Fruit fly (Drosophila melanogaster) whole organism, prepupa: ENCODE results near the gene CG46301.

Source experiments
- CG10669 ChIP-seq: fragments of 200-800 bp; sonication (Bioruptor generic); optimal IDR thresholded peaks from 3 replicates; lab custom pipeline; 2018; ENCODE audit warnings: missing biosample characterization, mild to moderate bottlenecking, missing genetic modification characterization, moderate library complexity
- CG11294 ChIP-seq: fragments of 200-800 bp; sonication (Bioruptor generic); IDR thresholded peaks from 2 replicates; pipeline ENCODE4 v1.3.6; 2022; ENCODE audit warnings: missing biosample characterization, missing genetic modification characterization
- CG11902 ChIP-seq: fragments of 200-800 bp; sonication (Bioruptor generic); optimal IDR thresholded peaks from 3 replicates; lab custom pipeline; 2016; ENCODE audit warnings: missing biosample characterization, missing genetic modification characterization
- CG15336 ChIP-seq: fragments of 200-800 bp; sonication (Bioruptor generic); IDR thresholded peaks from 2 replicates; pipeline ENCODE4 v1.3.6; 2022; ENCODE audit warnings: missing biosample characterization, missing genetic modification characterization
- CG3032 ChIP-seq: fragments of 200-800 bp; optimal IDR thresholded peaks from 2 replicates; lab custom pipeline; 2019; ENCODE audit warnings: missing biosample characterization, mild to moderate bottlenecking, missing genetic modification characterization, moderate library complexity
- CG31627 ChIP-seq: fragments of 200-800 bp; sonication (Bioruptor generic); optimal IDR thresholded peaks from 3 replicates; lab custom pipeline; 2016; ENCODE audit warnings: missing biosample characterization, missing genetic modification characterization
- CG32006 ChIP-seq: fragments of 200-800 bp; sonication (Bioruptor generic); optimal IDR thresholded peaks from 3 replicates; lab custom pipeline; 2017; ENCODE audit warnings: missing biosample characterization, mild to moderate bottlenecking, missing genetic modification characterization
- CG6276 ChIP-seq: fragments of 200-800 bp; sonication (Bioruptor generic); optimal IDR thresholded peaks from 2 replicates; lab custom pipeline; 2017; ENCODE audit warnings: missing biosample characterization, mild to moderate bottlenecking, missing genetic modification characterization
- CG6808 ChIP-seq: fragments of 200-800 bp; sonication (Bioruptor generic); optimal IDR thresholded peaks from 3 replicates; lab custom pipeline; 2017; ENCODE audit warnings: missing biosample characterization, missing genetic modification characterization, mild to moderate bottlenecking, moderate library complexity, missing genetic modification reagents
- CG8319 ChIP-seq: fragments of 200-800 bp; sonication (Bioruptor generic); optimal IDR thresholded peaks from 3 replicates; lab custom pipeline; 2016; ENCODE audit warnings: missing biosample characterization, missing genetic modification characterization
- CG8632 ChIP-seq: fragments of 200-800 bp; sonication (Bioruptor generic); optimal IDR thresholded peaks from 3 replicates; lab custom pipeline; 2016; ENCODE audit warnings: missing biosample characterization, missing genetic modification characterization
- CG9139 ChIP-seq: fragments of 200-800 bp; sonication (Bioruptor generic); optimal IDR thresholded peaks from 3 replicates; lab custom pipeline; 2017; ENCODE audit warnings: missing biosample characterization, mild to moderate bottlenecking, missing genetic modification characterization
- Eip78C ChIP-seq: fragments of 200-800 bp; sonication (Bioruptor generic); peaks from one replicate; lab custom pipeline; 2016; ENCODE audit warnings: missing biosample characterization, missing genetic modification characterization
- Gug ChIP-seq: fragments of 200-800 bp; sonication (Bioruptor generic); IDR thresholded peaks from 2 replicates; pipeline ENCODE4 v1.3.6; 2022; ENCODE audit warnings: missing biosample characterization, missing genetic modification characterization
- Hr38 ChIP-seq: sonication (Bioruptor generic); optimal IDR thresholded peaks from 2 replicates; lab custom pipeline; 2016; ENCODE audit warnings: missing biosample characterization, missing genetic modification characterization
- Hr39 ChIP-seq: fragments of 200-800 bp; sonication (Bioruptor generic); optimal IDR thresholded peaks from 2 replicates; lab custom pipeline; 2016; ENCODE audit warnings: missing biosample characterization, missing genetic modification characterization
- Hr4 ChIP-seq: fragments of 200-800 bp; sonication (Bioruptor generic); optimal IDR thresholded peaks from 3 replicates; lab custom pipeline; 2016; ENCODE audit warnings: missing biosample characterization, missing genetic modification characterization
- Met ChIP-seq: fragments of 200-800 bp; sonication (Bioruptor generic); optimal IDR thresholded peaks from 3 replicates; lab custom pipeline; 2016; ENCODE audit warnings: missing biosample characterization, missing genetic modification characterization
- Smox ChIP-seq: fragments of 200-800 bp; sonication (Bioruptor generic); optimal IDR thresholded peaks from 3 replicates; lab custom pipeline; 2016; ENCODE audit warnings: missing biosample characterization, missing genetic modification characterization
- achi ChIP-seq: fragments of 200-800 bp; sonication (Bioruptor generic); optimal IDR thresholded peaks from 3 replicates; lab custom pipeline; 2016; ENCODE audit warnings: missing biosample characterization, missing genetic modification characterization
- acj6 ChIP-seq: fragments of 200-800 bp; sonication (Bioruptor generic); optimal IDR thresholded peaks from 3 replicates; lab custom pipeline; 2016; ENCODE audit warnings: missing biosample characterization, missing genetic modification characterization
- cyc ChIP-seq: fragments of 200-800 bp; sonication (Bioruptor generic); optimal IDR thresholded peaks from 3 replicates; lab custom pipeline; 2016; ENCODE audit warnings: missing biosample characterization, missing genetic modification characterization
- dac ChIP-seq: fragments of 200-800 bp; sonication (Bioruptor generic); optimal IDR thresholded peaks from 2 replicates; lab custom pipeline; 2017; ENCODE audit warnings: missing biosample characterization, mild to moderate bottlenecking, missing genetic modification characterization
- dsx ChIP-seq: fragments of 200-800 bp; optimal IDR thresholded peaks from 3 replicates; lab custom pipeline; 2019; ENCODE audit warnings: missing biosample characterization, mild to moderate bottlenecking, missing genetic modification characterization, moderate library complexity; ENCODE audit not compliant: poor library complexity, severe bottlenecking
- eg ChIP-seq: fragments of 200-800 bp; sonication (Bioruptor generic); IDR thresholded peaks from 3 replicates; pipeline ENCODE4 v1.3.6; 2022; ENCODE audit warnings: missing biosample characterization, missing genetic modification characterization
- fd85E ChIP-seq: fragments of 200-800 bp; sonication (Bioruptor generic); optimal IDR thresholded peaks from 3 replicates; lab custom pipeline; 2016; ENCODE audit warnings: missing biosample characterization, missing genetic modification characterization
- lz ChIP-seq: fragments of 200-800 bp; sonication (Bioruptor generic); optimal IDR thresholded peaks from 3 replicates; lab custom pipeline; 2016; ENCODE audit warnings: missing biosample characterization, missing genetic modification characterization
- pdm3 ChIP-seq: fragments of 200-800 bp; sonication (Bioruptor generic); optimal IDR thresholded peaks from 3 replicates; lab custom pipeline; 2016; ENCODE audit warnings: missing biosample characterization, missing genetic modification characterization
- salr ChIP-seq, 2 experiments: fragments of 200-800 bp; sonication (Bioruptor generic); optimal IDR thresholded peaks; 3 replicates each; lab custom pipeline; 2016 to 2018; ENCODE audit warnings: missing biosample characterization in 2 of 2, missing genetic modification characterization in 2 of 2, mild to moderate bottlenecking in 1 of 2
- spab ChIP-seq: fragments of 200-800 bp; sonication (Bioruptor generic); optimal IDR thresholded peaks from 2 replicates; lab custom pipeline; 2017; ENCODE audit warnings: missing biosample characterization, mild to moderate bottlenecking, missing genetic modification characterization, missing genetic modification reagents
- ss ChIP-seq, 2 experiments: fragments of 200-800 bp; sonication (Bioruptor generic); optimal IDR thresholded peaks; 2 replicates in 1 of 2; 3 replicates in 1 of 2; lab custom pipeline; 2017 to 2018; ENCODE audit warnings: mild to moderate bottlenecking in 2 of 2, missing biosample characterization in 2 of 2, missing genetic modification characterization in 2 of 2, moderate library complexity in 1 of 2
- svp ChIP-seq: fragments of 200-800 bp; sonication (Bioruptor generic); peaks from one replicate; lab custom pipeline; 2016; ENCODE audit warnings: missing biosample characterization, missing genetic modification characterization
- vri ChIP-seq: fragments of 200-800 bp; sonication (Bioruptor generic); optimal IDR thresholded peaks from 3 replicates; lab custom pipeline; 2016; ENCODE audit warnings: missing biosample characterization, mild to moderate bottlenecking, missing genetic modification characterization

CG46301 gene

dm6 chr2L:14112192-14112591 is 8.3 kb downstream of the CG46301 start:
- TF ChIP-seq CG31627 (no peak), eg (GFP tag; lab: Robert Waterston, UW) (no peak), dsx (GFP tag; lab: Kevin White, UChicago) (no peak), vri (GFP tag; lab: Kevin White, UChicago) (no peak), Eip78C (no peak)
- TF ChIP-seq, all 60 proteins: peak for 0

- no peak for TF ChIP-seq Hr38 (GFP tag; lab: Kevin White, UChicago)
- TF ChIP-seq, all 60 proteins: peak for 0
Observed at dm6 chr2L:14113207-14113606, 9.3 kb downstream of the CG46301 start.

- no peak for TF ChIP-seq Gug (GFP tag; lab: Robert Waterston, UW)
- peak; percentile 34 for TF ChIP-seq CG6808
- peak in 1 of 2 experiments; percentile 20 for TF ChIP-seq ss (GFP tag; optimal IDR thresholded peaks at IDR 0.05; lab: Kevin White, UChicago)
- TF ChIP-seq, all 60 proteins: peak for 2
Observed at dm6 chr2L:14115976-14116501, 12.1 kb downstream of the CG46301 start.

dm6 chr2L:14120689-14121397 is 17.0 kb downstream of the CG46301 start:
- no peak for TF ChIP-seq Hr4 (GFP tag; lab: Kevin White, UChicago)
- no peak for TF ChIP-seq eg (GFP tag; lab: Robert Waterston, UW)
- TF ChIP-seq salr (GFP tag; optimal IDR thresholded peaks at IDR 0.05; lab: Kevin White, UChicago): no peak
- no peak for TF ChIP-seq CG8319 (GFP tag; lab: Kevin White, UChicago)
- TF ChIP-seq CG6276 (GFP tag; lab: Kevin White, UChicago): no peak
- no peak for TF ChIP-seq fd85E (GFP tag; lab: Kevin White, UChicago)
- no peak for TF ChIP-seq CG9139 (GFP tag; lab: Kevin White, UChicago)
- no peak for TF ChIP-seq acj6
- no peak for TF ChIP-seq lz (GFP tag; lab: Kevin White, UChicago)
- no peak for TF ChIP-seq CG11294
- no peak for TF ChIP-seq achi (GFP tag; lab: Kevin White, UChicago)

dm6 chr2L:14122742-14123334 is 18.9 kb downstream of the CG46301 start:
- no peak for TF ChIP-seq Smox (GFP tag; lab: Kevin White, UChicago)
- no peak for TF ChIP-seq CG11294
- TF ChIP-seq CG3032 (tag; lab: Kevin White, UChicago): peak; percentile 8
- peak; percentile 4 for TF ChIP-seq cyc (GFP tag; lab: Kevin White, UChicago)
- no peak for TF ChIP-seq Hr4 (GFP tag; lab: Kevin White, UChicago)
- peak; percentile 22 for TF ChIP-seq spab (GFP tag; lab: Kevin White, UChicago)
- TF ChIP-seq svp (GFP tag; lab: Kevin White, UChicago): peak; percentile 49
- peak; percentile 7 for TF ChIP-seq Met (GFP tag; lab: Kevin White, UChicago)
- no peak for TF ChIP-seq CG15336 (GFP tag; lab: Robert Waterston, UW)
- peak; percentile 12 for TF ChIP-seq Eip78C
- TF ChIP-seq vri (GFP tag; lab: Kevin White, UChicago): no peak
- peak; percentile 3 for TF ChIP-seq Hr39 (GFP tag; lab: Kevin White, UChicago)
- peak; percentile 5 for TF ChIP-seq CG32006 (GFP tag; lab: Kevin White, UChicago)

dm6 chr2L:14123605-14124004 is 19.7 kb downstream of the CG46301 start:
- TF ChIP-seq CG8632 (GFP tag; lab: Kevin White, UChicago) (no peak), dac (GFP tag; lab: Kevin White, UChicago) (no peak), CG10669 (no peak), CG11902 (GFP tag; lab: Kevin White, UChicago) (no peak), pdm3 (GFP tag; lab: Kevin White, UChicago) (peak; percentile 2), Eip78C (peak; percentile 1), svp (GFP tag; lab: Kevin White, UChicago) (peak; percentile 49), CG6276 (GFP tag; lab: Kevin White, UChicago) (no peak), acj6 (no peak), CG9139 (GFP tag; lab: Kevin White, UChicago) (no peak)
